Fruit fly (Drosophila melanogaster) whole organism, embryonic: ENCODE data around the gene lectin-37Db.

Experiments used
- ATbp ChIP-seq: fragments of 200-800 bp; sonication (Bioruptor generic); optimal IDR thresholded peaks from 2 replicates; lab custom pipeline; 2017; ENCODE audit warnings: missing biosample characterization, mild to moderate bottlenecking, missing genetic modification characterization, missing genetic modification reagents
- Ada2b ChIP-seq: fragments of 200-800 bp; sonication (Bioruptor generic); IDR thresholded peaks from 2 replicates; pipeline ENCODE4 v1.3.6; 2022; ENCODE audit warnings: missing biosample characterization, missing genetic modification characterization
- CG11695 ChIP-seq: fragments of 200-800 bp; sonication (Bioruptor generic); IDR thresholded peaks from 3 replicates; pipeline ENCODE4 v1.3.6; 2022; ENCODE audit warnings: missing biosample characterization, missing genetic modification characterization
- CG12659 ChIP-seq: fragments of 200-800 bp; sonication (Bioruptor generic); optimal IDR thresholded peaks from 3 replicates; lab custom pipeline; 2017; ENCODE audit warnings: mild to moderate bottlenecking, missing biosample characterization, missing genetic modification reagents, missing genetic modification characterization
- CG12769 ChIP-seq: fragments of 200-800 bp; sonication (Bioruptor generic); optimal IDR thresholded peaks from 2 replicates; lab custom pipeline; 2019; ENCODE audit warnings: missing biosample characterization, mild to moderate bottlenecking, missing genetic modification characterization, moderate library complexity
- CG14014 ChIP-seq: fragments of 200-800 bp; sonication (Bioruptor generic); IDR thresholded peaks from 2 replicates; pipeline ENCODE4 v1.3.6; 2022; ENCODE audit warnings: missing biosample characterization, missing genetic modification characterization
- CG15269 ChIP-seq: fragments of 200-800 bp; sonication (Bioruptor generic); optimal IDR thresholded peaks from 2 replicates; lab custom pipeline; 2018; ENCODE audit warnings: missing biosample characterization, mild to moderate bottlenecking, missing genetic modification characterization, moderate library complexity
- CG16779 ChIP-seq: fragments of 200-800 bp; sonication (Bioruptor generic); IDR thresholded peaks from 2 replicates; pipeline ENCODE4 v1.3.6; 2022; ENCODE audit warnings: missing biosample characterization, missing genetic modification characterization
- CG16813 ChIP-seq: fragments of 200-800 bp; sonication (Bioruptor generic); IDR thresholded peaks from 3 replicates; pipeline ENCODE4 v1.3.6; 2022; ENCODE audit warnings: missing biosample characterization, missing genetic modification characterization; ENCODE audit not compliant: partially characterized antibody
- CG2199 ChIP-seq: fragments of 200-800 bp; sonication (Bioruptor generic); IDR thresholded peaks from 3 replicates; pipeline ENCODE4 v1.3.6; 2022; ENCODE audit warnings: missing biosample characterization, missing genetic modification characterization
- CG32532 ChIP-seq: fragments of 200-800 bp; sonication (Bioruptor generic); IDR thresholded peaks from 2 replicates; pipeline ENCODE4 v1.3.6; 2022; ENCODE audit warnings: missing biosample characterization, missing genetic modification characterization
- CG3281 ChIP-seq: fragments of 200-800 bp; sonication (Bioruptor generic); optimal IDR thresholded peaks from 3 replicates; lab custom pipeline; 2017; ENCODE audit warnings: missing biosample characterization, mild to moderate bottlenecking, missing genetic modification characterization
- CG3847 ChIP-seq: fragments of 200-800 bp; sonication (Bioruptor generic); IDR thresholded peaks from 2 replicates; pipeline ENCODE4 v1.3.6; 2022; ENCODE audit warnings: missing biosample characterization, missing genetic modification characterization
- CG4360 ChIP-seq: fragments of 200-800 bp; sonication (Bioruptor generic); IDR thresholded peaks from 2 replicates; pipeline ENCODE4 v1.3.6; 2022; ENCODE audit warnings: missing biosample characterization, missing genetic modification characterization
- CG7839 ChIP-seq: fragments of 200-800 bp; sonication (Bioruptor generic); optimal IDR thresholded peaks from 3 replicates; lab custom pipeline; 2018; ENCODE audit warnings: missing biosample characterization, mild to moderate bottlenecking, missing genetic modification characterization, moderate library complexity
- CG9932 ChIP-seq: fragments of 200-800 bp; sonication (Bioruptor generic); IDR thresholded peaks from 2 replicates; pipeline ENCODE4 v1.3.6; 2022; ENCODE audit warnings: missing biosample characterization, missing genetic modification characterization
- CTCF ChIP-seq: fragments of 200-800 bp; sonication (Bioruptor generic); optimal IDR thresholded peaks from 2 replicates; lab custom pipeline; 2017; ENCODE audit warnings: missing biosample characterization, mild to moderate bottlenecking, missing genetic modification characterization, moderate library complexity
- CrebB ChIP-seq: fragments of 200-800 bp; sonication (Bioruptor generic); optimal IDR thresholded peaks from 3 replicates; lab custom pipeline; 2018; ENCODE audit warnings: missing biosample characterization, mild to moderate bottlenecking, missing genetic modification characterization
- Dll ChIP-seq: fragments of 200-800 bp; sonication (Bioruptor generic); IDR thresholded peaks from 4 replicates; pipeline ENCODE4 v1.3.6; 2022; ENCODE audit warnings: missing biosample characterization, missing genetic modification characterization; ENCODE audit not compliant: partially characterized antibody
- ERR ChIP-seq: fragments of 200-800 bp; sonication (Bioruptor generic); optimal IDR thresholded peaks from 2 replicates; lab custom pipeline; 2016; ENCODE audit warnings: missing biosample characterization, missing genetic modification characterization
- Fer3 ChIP-seq: fragments of 200-800 bp; sonication (Bioruptor generic); optimal IDR thresholded peaks from 2 replicates; lab custom pipeline; 2018; ENCODE audit warnings: missing biosample characterization, mild to moderate bottlenecking, missing genetic modification characterization, moderate library complexity
- HHEX ChIP-seq: fragments of 200-800 bp; sonication (Bioruptor generic); optimal IDR thresholded peaks from 3 replicates; lab custom pipeline; 2017; ENCODE audit warnings: missing biosample characterization, mild to moderate bottlenecking, missing genetic modification characterization, missing genetic modification reagents
- HmgZ ChIP-seq: fragments of 200-800 bp; sonication (Bioruptor generic); optimal IDR thresholded peaks from 2 replicates; lab custom pipeline; 2018; ENCODE audit warnings: missing biosample characterization, mild to moderate bottlenecking, missing genetic modification characterization
- Med ChIP-seq: fragments of 200-800 bp; sonication (Bioruptor generic); peaks from one replicate; lab custom pipeline; 2016; ENCODE audit warnings: missing biosample characterization, missing genetic modification characterization, mild to moderate bottlenecking, inconsistent platforms, moderate library complexity
- Mrtf ChIP-seq: fragments of 200-800 bp; sonication (Bioruptor generic); IDR thresholded peaks from 3 replicates; pipeline ENCODE4 v1.3.6; 2022; ENCODE audit warnings: missing biosample characterization, missing genetic modification characterization
- Neu2 ChIP-seq: fragments of 200-800 bp; sonication (Bioruptor generic); optimal IDR thresholded peaks from 3 replicates; lab custom pipeline; 2016; ENCODE audit warnings: missing biosample characterization, missing genetic modification characterization, borderline replicate concordance
- Nf-YC ChIP-seq: fragments of 200-800 bp; optimal IDR thresholded peaks from 3 replicates; lab custom pipeline; 2019; ENCODE audit warnings: missing biosample characterization, mild to moderate bottlenecking, missing genetic modification characterization, moderate library complexity
- Pdp1 ChIP-seq, 2 experiments: fragments of 200-800 bp; sonication (Bioruptor generic); optimal IDR thresholded peaks; 3 replicates each; lab custom pipeline; 2016; ENCODE audit warnings: missing biosample characterization in 2 of 2, missing genetic modification characterization in 2 of 2, mild to moderate bottlenecking in 1 of 2, moderate library complexity in 1 of 2
- Spps ChIP-seq: fragments of 200-800 bp; sonication (Bioruptor generic); optimal IDR thresholded peaks from 2 replicates; lab custom pipeline; 2018; ENCODE audit warnings: missing biosample characterization, mild to moderate bottlenecking, missing genetic modification characterization
- Stat92E ChIP-seq, 3 experiments: fragments of >200 bp in 2 of 3; fragments of 200-800 bp in 1 of 3; sonication (Bioruptor generic) in 1 of 3; optimal IDR thresholded peaks; 2 replicates each; lab custom pipeline; 2017 to 2019; ENCODE audit warnings: missing biosample characterization in 3 of 3, missing genetic modification characterization in 3 of 3, mild to moderate bottlenecking in 1 of 3, moderate library complexity in 1 of 3
- bab2 ChIP-seq: fragments of 200-800 bp; sonication (Bioruptor generic); optimal IDR thresholded peaks from 2 replicates; lab custom pipeline; 2016; ENCODE audit warnings: missing biosample characterization, missing genetic modification characterization
- bowl ChIP-seq: fragments of 200-800 bp; sonication (Bioruptor generic); IDR thresholded peaks from 2 replicates; pipeline ENCODE4 v1.3.6; 2022; ENCODE audit warnings: missing biosample characterization, missing genetic modification characterization
- caup ChIP-seq: fragments of 200-800 bp; sonication (Bioruptor generic); optimal IDR thresholded peaks from 3 replicates; lab custom pipeline; 2017; ENCODE audit warnings: missing biosample characterization, mild to moderate bottlenecking, missing genetic modification characterization, moderate library complexity; ENCODE audit not compliant: severe bottlenecking
- dm ChIP-seq: fragments of 200-800 bp; sonication (Bioruptor generic); optimal IDR thresholded peaks from 3 replicates; lab custom pipeline; 2016; ENCODE audit warnings: missing biosample characterization, missing genetic modification characterization
- ems ChIP-seq: fragments of 200-800 bp; sonication (Bioruptor generic); optimal IDR thresholded peaks from 3 replicates; lab custom pipeline; 2016; ENCODE audit warnings: missing biosample characterization, missing genetic modification characterization
- fd3F ChIP-seq: fragments of 200-800 bp; sonication (Bioruptor generic); optimal IDR thresholded peaks from 2 replicates; lab custom pipeline; 2018; ENCODE audit warnings: missing biosample characterization, mild to moderate bottlenecking, missing genetic modification characterization, moderate library complexity
- grau ChIP-seq: fragments of 200-800 bp; optimal IDR thresholded peaks from 3 replicates; lab custom pipeline; 2019; ENCODE audit warnings: missing biosample characterization, mild to moderate bottlenecking, missing genetic modification characterization, moderate library complexity
- hkb ChIP-seq, 2 experiments: fragments of 200-800 bp in 1 of 2; fragments of >200 bp in 1 of 2; sonication (Bioruptor generic) in 1 of 2; IDR thresholded peaks in 1 of 2; optimal IDR thresholded peaks in 1 of 2; 2 replicates each; pipeline versions ENCODE4 v1.3.6 to Lab custom; 2017 to 2022; ENCODE audit warnings: missing biosample characterization in 1 of 2, missing genetic modification characterization in 1 of 2
- klu ChIP-seq: fragments of 200-800 bp; sonication (Bioruptor generic); IDR thresholded peaks from 2 replicates; pipeline ENCODE4 v1.3.6; 2022; ENCODE audit warnings: missing biosample characterization, missing genetic modification characterization
- lab ChIP-seq: fragments of 200-800 bp; sonication (Bioruptor generic); optimal IDR thresholded peaks from 3 replicates; lab custom pipeline; 2017; ENCODE audit warnings: missing biosample characterization, missing genetic modification characterization, mild to moderate bottlenecking, moderate library complexity, missing genetic modification reagents
- lilli ChIP-seq: fragments of 200-800 bp; sonication (Bioruptor generic); optimal IDR thresholded peaks from 3 replicates; lab custom pipeline; 2016; ENCODE audit warnings: missing biosample characterization, missing genetic modification characterization
- mam ChIP-seq: fragments of 200-800 bp; sonication (Bioruptor generic); optimal IDR thresholded peaks from 3 replicates; lab custom pipeline; 2016; ENCODE audit warnings: missing biosample characterization, missing genetic modification characterization
- pita ChIP-seq: fragments of 200-800 bp; sonication (Bioruptor generic); optimal IDR thresholded peaks from 2 replicates; lab custom pipeline; 2017; ENCODE audit warnings: missing biosample characterization, mild to moderate bottlenecking, missing genetic modification characterization
- row ChIP-seq: fragments of 200-800 bp; sonication (Bioruptor generic); IDR thresholded peaks from 3 replicates; pipeline ENCODE4 v1.3.6; 2022; ENCODE audit warnings: missing biosample characterization, missing genetic modification characterization
- sens ChIP-seq: fragments of 200-800 bp; sonication (Bioruptor generic); peaks from one replicate; lab custom pipeline; 2016; ENCODE audit warnings: missing biosample characterization, missing genetic modification characterization
- sr ChIP-seq: fragments of 200-800 bp; sonication (Bioruptor generic); IDR thresholded peaks from 3 replicates; pipeline ENCODE4 v1.3.6; 2022; ENCODE audit warnings: missing biosample characterization, missing genetic modification characterization
- ssp ChIP-seq: fragments of 200-800 bp; sonication (Bioruptor generic); IDR thresholded peaks from 2 replicates; pipeline ENCODE4 v1.3.6; 2022; ENCODE audit warnings: missing biosample characterization, missing genetic modification characterization
- stwl ChIP-seq: fragments of 200-800 bp; sonication (Bioruptor generic); optimal IDR thresholded peaks from 3 replicates; lab custom pipeline; 2018; ENCODE audit warnings: missing biosample characterization, mild to moderate bottlenecking, missing genetic modification characterization, moderate library complexity
- sug ChIP-seq: fragments of 200-800 bp; optimal IDR thresholded peaks from 2 replicates; lab custom pipeline; 2019; ENCODE audit warnings: missing biosample characterization, mild to moderate bottlenecking, missing genetic modification characterization, moderate library complexity
- wdn ChIP-seq: fragments of 200-800 bp; sonication (Bioruptor generic); IDR thresholded peaks from 2 replicates; pipeline ENCODE4 v1.3.6; 2022; ENCODE audit warnings: missing biosample characterization, missing genetic modification characterization
- z ChIP-seq: fragments of 200-800 bp; sonication (Bioruptor generic); IDR thresholded peaks from 3 replicates; pipeline ENCODE4 v1.3.6; 2022; ENCODE audit warnings: missing biosample characterization, missing genetic modification characterization

The lectin-37Db gene

dm6 chr2L:19415133-19415532 lies 3.7 kb upstream of the lectin-37Db start:
- TF ChIP-seq HHEX (GFP tag; lab: Kevin White, UChicago) (no peak), Stat92E (GFP tag; optimal IDR thresholded peaks at IDR 0.05; lab: Kevin White, UChicago) (no peak), ems (GFP tag; lab: Kevin White, UChicago) (no peak), sens (peak; percentile 53), grau (no peak), Neu2 (GFP tag; lab: Kevin White, UChicago) (no peak), sr (GFP tag; lab: Robert Waterston, UW) (peak; percentile 62; the same call in 2 of the 3 replicates), klu (no peak), ERR (GFP tag; lab: Kevin White, UChicago) (no peak), mam (GFP tag; lab: Kevin White, UChicago) (no peak), CTCF (GFP tag; lab: Kevin White, UChicago) (peak; percentile 91), z (peak; percentile 94), CG4360 (GFP tag; lab: Robert Waterston, UW) (peak; percentile 89), bab2 (GFP tag; lab: Kevin White, UChicago) (no peak), CG2199 (GFP tag; lab: Robert Waterston, UW) (0 out of 3 replicates have a peak, but pooled peaks have one; percentile 18), Spps (tag; lab: Kevin White, UChicago) (no peak), Med (peak; percentile 44), Pdp1 (GFP tag; optimal IDR thresholded peaks at IDR 0.05; lab: Kevin White, UChicago) (peak in 1 of 2 experiments; percentile 53), bowl (no peak), stwl (peak; percentile 19), CG16813 (no peak), Dll (no peak)

dm6 chr2L:19415859-19416258 lies 3.0 kb upstream of the lectin-37Db start:
- TF ChIP-seq CG14014 (GFP tag; lab: Robert Waterston, UW) (peak; percentile 45; the same call in 1 of the 2 replicates), lilli (peak; percentile 14), CG11695 (GFP tag; lab: Robert Waterston, UW) (peak; percentile 77), CG12769 (tag; lab: Kevin White, UChicago) (peak; percentile 50), sug (peak; percentile 15), Med (peak; percentile 45), Nf-YC (tag; lab: Kevin White, UChicago) (peak; percentile 4), wdn (GFP tag; lab: Robert Waterston, UW) (0 out of 2 replicates have a peak, but pooled peaks have one; percentile 16), fd3F (GFP tag; lab: Kevin White, UChicago) (peak; percentile 46), dm (GFP tag; lab: Kevin White, UChicago) (no peak), CrebB (no peak), row (GFP tag; lab: Robert Waterston, UW) (peak; percentile 28; the same call in 1 of the 3 replicates), hkb (optimal IDR thresholded peaks at IDR 0.05; lab: Kevin White, UChicago) (no peak), hkb (GFP tag; IDR thresholded peaks at IDR 0.05; lab: Robert Waterston, UW) (0 out of 2 replicates have a peak, but pooled peaks have one; percentile 36), lab (GFP tag; lab: Kevin White, UChicago) (peak; percentile 31), CG7839 (tag; lab: Kevin White, UChicago) (peak; percentile 37), ATbp (no peak), Fer3 (peak; percentile 24), Mrtf (peak; percentile 28; the same call in 1 of the 3 replicates), CG3281 (GFP tag; lab: Kevin White, UChicago) (peak; percentile 41), Ada2b (GFP tag; lab: Robert Waterston, UW) (0 out of 2 replicates have a peak, but pooled peaks have one; percentile 7), CG3847 (0 out of 2 replicates have a peak, but pooled peaks have one; percentile 38), CG15269 (peak; percentile 66), CG9932 (GFP tag; lab: Robert Waterston, UW) (peak; percentile 45), pita (GFP tag; lab: Kevin White, UChicago) (no peak), HmgZ (tag; lab: Kevin White, UChicago) (peak; percentile 14), CG12659 (GFP tag; lab: Kevin White, UChicago) (peak; percentile 35), CG32532 (GFP tag; lab: Robert Waterston, UW) (peak; percentile 53; the same call in 1 of the 2 replicates), caup (GFP tag; lab: Kevin White, UChicago) (peak; percentile 16), CG16779 (GFP tag; lab: Robert Waterston, UW) (no peak), ssp (GFP tag; lab: Robert Waterston, UW) (no peak)
